Fruit fly (Drosophila melanogaster) whole organism, embryonic: ENCODE data around the gene twe.

Experiments used
- CG10654 ChIP-seq: fragments of 200-800 bp; sonication (Bioruptor generic); optimal IDR thresholded peaks from 2 replicates; lab custom pipeline; 2016; ENCODE audit warnings: missing biosample characterization, missing genetic modification characterization
- CG11695 ChIP-seq: fragments of 200-800 bp; sonication (Bioruptor generic); IDR thresholded peaks from 3 replicates; pipeline ENCODE4 v1.3.6; 2022; ENCODE audit warnings: missing biosample characterization, missing genetic modification characterization
- CG12155 ChIP-seq: fragments of 200-800 bp; sonication (Bioruptor generic); optimal IDR thresholded peaks from 3 replicates; lab custom pipeline; 2016; ENCODE audit warnings: missing biosample characterization, missing genetic modification characterization
- CG13624 ChIP-seq: fragments of 200-800 bp; sonication (Bioruptor generic); optimal IDR thresholded peaks from 2 replicates; lab custom pipeline; 2016; ENCODE audit warnings: missing biosample characterization, missing genetic modification characterization
- CG16863 ChIP-seq: fragments of 200-800 bp; sonication (Bioruptor generic); optimal IDR thresholded peaks from 3 replicates; lab custom pipeline; 2016; ENCODE audit warnings: missing biosample characterization, missing genetic modification characterization
- CG2678 ChIP-seq: fragments of 200-800 bp; sonication (Bioruptor generic); optimal IDR thresholded peaks from 3 replicates; lab custom pipeline; 2019; ENCODE audit warnings: missing biosample characterization, mild to moderate bottlenecking, missing genetic modification characterization, moderate library complexity
- CG34224 ChIP-seq: fragments of 200-800 bp; sonication (Bioruptor generic); IDR thresholded peaks from 3 replicates; pipeline ENCODE4 v1.3.6; 2022; ENCODE audit warnings: missing biosample characterization, missing genetic modification characterization; ENCODE audit not compliant: partially characterized antibody
- CG34422 ChIP-seq: fragments of 200-800 bp; sonication (Bioruptor generic); IDR thresholded peaks from 3 replicates; pipeline ENCODE4 v1.3.6; 2022; ENCODE audit warnings: missing biosample characterization, missing genetic modification characterization
- CG42726 ChIP-seq: fragments of 200-800 bp; sonication (Bioruptor generic); IDR thresholded peaks from 2 replicates; pipeline ENCODE4 v1.3.6; 2022; ENCODE audit warnings: missing biosample characterization, missing genetic modification characterization; ENCODE audit not compliant: partially characterized antibody
- CG4360 ChIP-seq: fragments of 200-800 bp; sonication (Bioruptor generic); IDR thresholded peaks from 2 replicates; pipeline ENCODE4 v1.3.6; 2022; ENCODE audit warnings: missing biosample characterization, missing genetic modification characterization
- CG6689 ChIP-seq: fragments of 200-800 bp; sonication (Bioruptor generic); IDR thresholded peaks from 2 replicates; pipeline ENCODE4 v1.3.6; 2022; ENCODE audit warnings: missing biosample characterization, missing genetic modification characterization
- CG6813 ChIP-seq: fragments of 200-800 bp; sonication (Bioruptor generic); optimal IDR thresholded peaks from 2 replicates; lab custom pipeline; 2017; ENCODE audit warnings: missing biosample characterization, missing genetic modification characterization, mild to moderate bottlenecking, moderate library complexity, missing genetic modification reagents
- Ets65A ChIP-seq: fragments of 200-800 bp; sonication (Bioruptor generic); peaks from one replicate; lab custom pipeline; 2016; ENCODE audit warnings: missing biosample characterization, missing genetic modification characterization
- Lhr ChIP-seq: fragments of 200-800 bp; sonication (Bioruptor generic); optimal IDR thresholded peaks from 3 replicates; lab custom pipeline; 2017; ENCODE audit warnings: mild to moderate bottlenecking, missing biosample characterization, missing genetic modification reagents, missing genetic modification characterization
- Lim3 ChIP-seq: fragments of 200-800 bp; sonication (Bioruptor generic); IDR thresholded peaks from 2 replicates; pipeline ENCODE4 v1.3.6; 2022; ENCODE audit warnings: missing biosample characterization, missing genetic modification characterization
- Myb ChIP-seq: fragments of 200-800 bp; sonication (Bioruptor generic); optimal IDR thresholded peaks from 2 replicates; lab custom pipeline; 2016; ENCODE audit warnings: missing biosample characterization, missing genetic modification characterization
- Nf-YC ChIP-seq: fragments of 200-800 bp; optimal IDR thresholded peaks from 3 replicates; lab custom pipeline; 2019; ENCODE audit warnings: missing biosample characterization, mild to moderate bottlenecking, missing genetic modification characterization, moderate library complexity
- abd-A ChIP-seq: fragments of 200-800 bp; sonication (Bioruptor generic); optimal IDR thresholded peaks from 3 replicates; lab custom pipeline; 2019; ENCODE audit warnings: missing biosample characterization, mild to moderate bottlenecking, missing genetic modification characterization, moderate library complexity
- bab2 ChIP-seq: fragments of 200-800 bp; sonication (Bioruptor generic); optimal IDR thresholded peaks from 2 replicates; lab custom pipeline; 2016; ENCODE audit warnings: missing biosample characterization, missing genetic modification characterization
- br ChIP-seq: fragments of >200 bp; optimal IDR thresholded peaks from 2 replicates; lab custom pipeline; 2017
- cg ChIP-seq: fragments of 200-800 bp; sonication (Bioruptor generic); optimal IDR thresholded peaks from 3 replicates; lab custom pipeline; 2019; ENCODE audit warnings: missing biosample characterization, mild to moderate bottlenecking, missing genetic modification characterization, moderate library complexity
- chinmo ChIP-seq: fragments of 200-800 bp; sonication (Bioruptor generic); IDR thresholded peaks from 4 replicates; pipeline ENCODE4 v1.3.6; 2022; ENCODE audit warnings: missing biosample characterization, missing genetic modification characterization; ENCODE audit not compliant: partially characterized antibody
- crp ChIP-seq, 2 experiments: fragments of 200-800 bp; sonication (Bioruptor generic); optimal IDR thresholded peaks; 2 replicates in 1 of 2; 3 replicates in 1 of 2; lab custom pipeline; 2017; ENCODE audit warnings: missing biosample characterization in 2 of 2, missing genetic modification characterization in 2 of 2, mild to moderate bottlenecking in 1 of 2, moderate library complexity in 1 of 2
- dysf ChIP-seq: fragments of 200-800 bp; sonication (Bioruptor generic); IDR thresholded peaks from 3 replicates; pipeline ENCODE4 v1.3.6; 2022; ENCODE audit warnings: missing biosample characterization, missing genetic modification characterization
- eve ChIP-seq, 2 experiments: fragments of >200 bp; optimal IDR thresholded peaks; 2 replicates each; lab custom pipeline; 2017; ENCODE audit warnings: missing biosample characterization in 2 of 2, missing genetic modification characterization in 2 of 2
- lola ChIP-seq, 3 experiments: fragments of >200 bp in 2 of 3; fragments of 200-800 bp in 1 of 3; sonication (Bioruptor generic) in 1 of 3; optimal IDR thresholded peaks; 2 replicates each; lab custom pipeline; 2017 to 2019; ENCODE audit warnings: missing biosample characterization in 3 of 3, missing genetic modification characterization in 3 of 3, mild to moderate bottlenecking in 1 of 3, moderate library complexity in 1 of 3
- maf-S ChIP-seq: fragments of 200-800 bp; sonication (Bioruptor generic); optimal IDR thresholded peaks from 2 replicates; lab custom pipeline; 2016; ENCODE audit warnings: missing biosample characterization, missing genetic modification characterization
- mam ChIP-seq: fragments of 200-800 bp; sonication (Bioruptor generic); optimal IDR thresholded peaks from 3 replicates; lab custom pipeline; 2016; ENCODE audit warnings: missing biosample characterization, missing genetic modification characterization
- onecut ChIP-seq: fragments of 200-800 bp; sonication (Bioruptor generic); IDR thresholded peaks from 2 replicates; pipeline ENCODE4 v1.3.6; 2022; ENCODE audit warnings: missing biosample characterization, missing genetic modification characterization
- pfk ChIP-seq: fragments of 200-800 bp; sonication (Bioruptor generic); optimal IDR thresholded peaks from 2 replicates; lab custom pipeline; 2018; ENCODE audit warnings: missing biosample characterization, mild to moderate bottlenecking, missing genetic modification characterization, moderate library complexity
- repo ChIP-seq: fragments of 200-800 bp; sonication (Bioruptor generic); optimal IDR thresholded peaks from 2 replicates; lab custom pipeline; 2016; ENCODE audit warnings: missing biosample characterization, missing genetic modification characterization
- sens ChIP-seq: fragments of 200-800 bp; sonication (Bioruptor generic); peaks from one replicate; lab custom pipeline; 2016; ENCODE audit warnings: missing biosample characterization, missing genetic modification characterization
- sug ChIP-seq: fragments of 200-800 bp; optimal IDR thresholded peaks from 2 replicates; lab custom pipeline; 2019; ENCODE audit warnings: missing biosample characterization, mild to moderate bottlenecking, missing genetic modification characterization, moderate library complexity
- tup ChIP-seq: fragments of 200-800 bp; sonication (Bioruptor generic); optimal IDR thresholded peaks from 2 replicates; lab custom pipeline; 2016; ENCODE audit warnings: missing biosample characterization, mild to moderate bottlenecking, missing genetic modification characterization, moderate library complexity
- zen ChIP-seq: fragments of 200-800 bp; sonication (Bioruptor generic); optimal IDR thresholded peaks from 3 replicates; lab custom pipeline; 2018; ENCODE audit warnings: missing biosample characterization, mild to moderate bottlenecking, missing genetic modification characterization, moderate library complexity
- zfh1 ChIP-seq: fragments of 200-800 bp; sonication (Bioruptor generic); IDR thresholded peaks from 3 replicates; pipeline ENCODE4 v1.3.6; 2022; ENCODE audit warnings: missing biosample characterization, missing genetic modification characterization

The twe gene

dm6 chr2L:16275177-16275808, 13.6 kb upstream of the twe start (continued):
- TF ChIP-seq mam (GFP tag; lab: Kevin White, UChicago) (peak; percentile 3), abd-A (tag; lab: Kevin White, UChicago) (peak; percentile 92), CG34224 (GFP tag; lab: Robert Waterston, UW) (0 out of 3 replicates have a peak, but pooled peaks have one; percentile 31), pfk (GFP tag; lab: Kevin White, UChicago) (peak; percentile 98), maf-S (GFP tag; lab: Kevin White, UChicago) (no peak), eve (GFP tag; optimal IDR thresholded peaks at IDR 0.05; lab: Kevin White, UChicago) (no peak), CG11695 (GFP tag; lab: Robert Waterston, UW) (no peak), Lim3 (GFP tag; lab: Robert Waterston, UW) (no peak), crp (GFP tag; optimal IDR thresholded peaks at IDR 0.05; lab: Kevin White, UChicago) (peak in 1 of 2 experiments; percentile 67), lola (GFP tag; optimal IDR thresholded peaks at IDR 0.05; lab: Kevin White, UChicago) (no peak), dysf (GFP tag; lab: Robert Waterston, UW) (no peak), CG2678 (tag; lab: Kevin White, UChicago) (no peak)
- TF ChIP-seq, all 482 proteins: peak for 19

dm6 chr2L:16274100-16274499, 12.4 kb upstream of the twe start:
- TF ChIP-seq zfh1, result no peak
- TF ChIP-seq Lhr (GFP tag; lab: Kevin White, UChicago), result no peak
- TF ChIP-seq tup (GFP tag; lab: Kevin White, UChicago), result no peak
- TF ChIP-seq zen (tag; lab: Kevin White, UChicago), result peak; percentile 70
- peak; percentile 66 for TF ChIP-seq Ets65A (GFP tag; lab: Kevin White, UChicago)

- TF ChIP-seq CG13624 (GFP tag; lab: Kevin White, UChicago) (peak; percentile 77), CG12155 (GFP tag; lab: Kevin White, UChicago) (no peak), CG10654 (no peak), sug (tag; lab: Kevin White, UChicago) (peak; percentile 1), onecut (GFP tag; lab: Robert Waterston, UW) (peak; percentile 44; the same call in 1 of the 2 replicates), repo (GFP tag; lab: Kevin White, UChicago) (no peak), pfk (GFP tag; lab: Kevin White, UChicago) (peak; percentile 33), CG34422 (GFP tag; lab: Robert Waterston, UW) (peak; percentile 9; the same call in 1 of the 3 replicates), CG6813 (GFP tag; lab: Kevin White, UChicago) (no peak), CG6689 (no peak), cg (GFP tag; lab: Kevin White, UChicago) (peak; percentile 1), Nf-YC (tag; lab: Kevin White, UChicago) (no peak), br (no peak), chinmo (GFP tag; lab: Robert Waterston, UW) (peak; percentile 85; the same call in 1 of the 4 replicates), CG42726 (GFP tag; lab: Robert Waterston, UW) (no peak), Myb (GFP tag; lab: Kevin White, UChicago) (no peak), bab2 (no peak), sens (peak; percentile 20), CG4360 (GFP tag; lab: Robert Waterston, UW) (0 out of 2 replicates have a peak, but pooled peaks have one; percentile 6), CG16863 (GFP tag; lab: Kevin White, UChicago) (no peak), crp (GFP tag; optimal IDR thresholded peaks at IDR 0.05; lab: Kevin White, UChicago) (peak in 1 of 2 experiments; percentile 12)
Observed at dm6 chr2L:16273439-16273838, 11.8 kb upstream of the twe start.
